Fruit fly (Drosophila melanogaster): ENCODE results near the gene chm.

DNA sequence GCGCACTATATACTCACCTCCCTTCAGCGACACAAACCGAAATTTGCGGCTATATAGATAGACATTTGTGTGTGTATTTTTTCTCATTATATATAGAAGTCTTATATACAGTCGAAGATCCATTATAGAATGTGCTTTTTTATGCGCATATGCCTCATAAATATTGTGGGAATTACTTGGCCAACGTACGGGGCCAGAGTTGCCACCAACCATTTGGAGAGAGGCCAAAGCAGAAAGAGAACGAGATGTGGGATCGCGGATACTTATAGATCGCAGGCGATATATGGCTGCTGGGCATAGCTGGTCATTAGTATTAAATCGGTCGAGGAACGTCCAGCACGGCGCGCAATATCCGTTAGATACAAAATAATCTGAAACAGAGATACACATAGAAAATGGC lies 7.3 kb upstream of the chm start, which contains the start of gene CG5177:
- TF ChIP-seq CG1621 (tag; optimal IDR thresholded peaks at IDR 0.05) (no peak), CG3919 (GFP tag; optimal IDR thresholded peaks at IDR 0.05) (no peak), pdm3 (GFP tag; optimal IDR thresholded peaks at IDR 0.05) (no peak), fd59A (GFP tag; optimal IDR thresholded peaks at IDR 0.05) (no peak)
